Worm (Caenorhabditis elegans) whole organism, L4 larva: ENCODE data around the gene mlck-1.

Source experiments
- lim-7 ChIP-seq: fragments of 200-800 bp; sonication (Bioruptor generic); IDR thresholded peaks from 2 replicates; pipeline ENCODE4 v1.3.6; 2022; ENCODE audit warnings: missing genetic modification characterization, missing compliant biosample characterization
- lin-15B ChIP-seq: fragments of 150-350 bp; sonication (generic microtip); optimal IDR thresholded peaks from 3 replicates; lab custom pipeline; 2014; ENCODE audit warnings: missing biosample characterization, missing genetic modification characterization
- nhr-28 ChIP-seq: fragments of 150-350 bp; optimal IDR thresholded peaks from 2 replicates; lab custom pipeline; 2014; ENCODE audit warnings: missing biosample characterization, missing genetic modification characterization
- pha-4 ChIP-seq, 2 experiments: fragments of 150-350 bp in 1 of 2; fragments of 200-800 bp in 1 of 2; sonication (Bioruptor generic) in 1 of 2; IDR thresholded peaks in 1 of 2; optimal IDR thresholded peaks in 1 of 2; 2 replicates each; pipeline versions ENCODE4 v1.3.6 to Lab custom; 2014 to 2022; ENCODE audit warnings: missing genetic modification characterization in 2 of 2, missing genetic modification reagents in 2 of 2, missing biosample characterization in 1 of 2, missing compliant biosample characterization in 1 of 2
- unc-130 ChIP-seq: sonication (generic microtip); optimal IDR thresholded peaks from 2 replicates; lab custom pipeline; 2016; ENCODE audit warnings: missing genetic modification reagents, missing genetic modification characterization, missing compliant biosample characterization

DNA sequence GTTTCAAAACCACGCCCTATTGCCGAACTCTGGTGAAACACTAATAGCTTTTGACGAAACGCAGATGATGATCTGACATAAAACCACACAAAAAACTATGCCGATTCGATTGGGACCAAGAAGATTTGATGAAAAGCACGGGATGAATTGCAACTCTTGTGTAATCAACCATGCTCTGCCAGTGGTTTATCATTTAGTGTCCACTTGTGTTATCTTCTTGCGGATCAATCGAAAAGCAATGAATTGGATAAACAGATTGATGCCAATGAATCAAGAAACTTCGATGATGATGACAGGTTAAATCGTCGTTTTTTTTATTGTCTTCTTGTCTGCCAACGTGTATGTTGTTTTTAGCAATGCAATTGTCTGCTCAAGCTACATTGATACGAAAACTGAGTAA lies 47.6 kb downstream of the mlck-1 start, which contains the start of gene F42G10.1:
- TF ChIP-seq pha-4 (GFP tag; IDR thresholded peaks at IDR 0.05; lab: Robert Waterston, UW) (no peak), pha-4 (tag; optimal IDR thresholded peaks at IDR 0.05; lab: Kevin White, UChicago) (no peak), unc-130 (no peak), lim-7 (no peak), nhr-28 (tag; lab: Kevin White, UChicago) (no peak), lin-15B (tag; lab: Kevin White, UChicago) (no peak)
